Worm (Caenorhabditis elegans) whole organism, L1 larva: ENCODE data around the gene mdt-1.2.
"Not testable (repeated sequence)": the region's sequence is repeated elsewhere in the genome, so short reads cannot be mapped to it uniquely, and the experiment has no call there.

Experiments
- C16A3.4 ChIP-seq: fragments of 150-350 bp; optimal IDR thresholded peaks from 2 replicates; lab custom pipeline; 2014; ENCODE audit warnings: missing biosample characterization, missing genetic modification characterization
- F16B12.6 ChIP-seq: fragments of 150-350 bp; optimal IDR thresholded peaks from 2 replicates; lab custom pipeline; 2014; ENCODE audit warnings: missing biosample characterization, missing genetic modification characterization
- Y116A8C.19 ChIP-seq: sonication (generic microtip); optimal IDR thresholded peaks from 2 replicates; lab custom pipeline; 2016; ENCODE audit warnings: missing compliant biosample characterization, missing genetic modification characterization, borderline replicate concordance
- alr-1 ChIP-seq: fragments of 200-800 bp; sonication (Bioruptor generic); optimal IDR thresholded peaks from 2 replicates; lab custom pipeline; 2018; ENCODE audit warnings: borderline replicate concordance, mild to moderate bottlenecking, missing genetic modification characterization, missing compliant biosample characterization
- aly-2 ChIP-seq: fragments of 150-350 bp; optimal IDR thresholded peaks from 2 replicates; lab custom pipeline; 2014; ENCODE audit warnings: missing biosample characterization, missing genetic modification characterization
- ceh-88 ChIP-seq: fragments of 200-800 bp; sonication (Bioruptor generic); IDR thresholded peaks from 2 replicates; pipeline ENCODE4 v1.3.6; 2022; ENCODE audit warnings: missing genetic modification characterization, missing compliant biosample characterization
- dpl-1 ChIP-seq, 3 experiments: fragments of 150-350 bp in 2 of 3; sonication (generic microtip) in 1 of 3; optimal IDR thresholded peaks; 2 replicates each; lab custom pipeline; 2014 to 2017; ENCODE audit warnings: missing biosample characterization in 3 of 3, missing genetic modification characterization in 3 of 3, missing genetic modification reagents in 3 of 3
- efl-1 ChIP-seq, 4 experiments: fragments of 150-350 bp; optimal IDR thresholded peaks in 3 of 4; peaks in 1 of 4; 1 replicate in 1 of 4; 2 replicates in 3 of 4; lab custom pipeline; 2014; ENCODE audit warnings: missing biosample characterization in 2 of 4, missing genetic modification characterization in 2 of 4, missing genetic modification reagents in 2 of 4
- efl-3 ChIP-seq: fragments of 200-800 bp; sonication (Bioruptor generic); optimal IDR thresholded peaks from 2 replicates; lab custom pipeline; 2018; ENCODE audit warnings: mild to moderate bottlenecking, missing genetic modification characterization, missing compliant biosample characterization
- egl-27 ChIP-seq, 2 experiments: fragments of 150-350 bp in 1 of 2; sonication (generic microtip); optimal IDR thresholded peaks; 3 replicates each; lab custom pipeline; 2017 to 2018; ENCODE audit warnings: missing biosample characterization in 2 of 2, missing genetic modification characterization in 2 of 2, missing genetic modification reagents in 2 of 2
- elt-3 ChIP-seq, 6 experiments: fragments of 150-350 bp in 1 of 6; sonication (generic microtip); optimal IDR thresholded peaks; 2 replicates each; lab custom pipeline; 2017 to 2018; ENCODE audit warnings: missing biosample characterization in 6 of 6, missing genetic modification characterization in 6 of 6, inconsistent platforms in 1 of 6
- fkh-8 ChIP-seq: sonication (generic microtip); optimal IDR thresholded peaks from 2 replicates; lab custom pipeline; 2016; ENCODE audit warnings: mild to moderate bottlenecking, missing genetic modification characterization, missing compliant biosample characterization
- irx-1 ChIP-seq: sonication (generic microtip); optimal IDR thresholded peaks from 2 replicates; lab custom pipeline; 2016; ENCODE audit warnings: missing genetic modification characterization, missing compliant biosample characterization
- mdl-1 ChIP-seq, 2 experiments: fragments of 150-350 bp; optimal IDR thresholded peaks; 2 replicates each; lab custom pipeline; 2014 to 2017; ENCODE audit warnings: missing biosample characterization in 2 of 2, missing genetic modification characterization in 2 of 2, inconsistent platforms in 1 of 2
- mef-2 ChIP-seq: fragments of 150-350 bp; optimal IDR thresholded peaks from 2 replicates; lab custom pipeline; 2014; ENCODE audit warnings: missing biosample characterization, missing genetic modification characterization
- nhr-237 ChIP-seq: fragments of 150-350 bp; optimal IDR thresholded peaks from 2 replicates; lab custom pipeline; 2014; ENCODE audit warnings: missing biosample characterization, missing genetic modification characterization
- nhr-28 ChIP-seq: fragments of 150-350 bp; optimal IDR thresholded peaks from 2 replicates; lab custom pipeline; 2014; ENCODE audit warnings: missing biosample characterization, missing genetic modification characterization
- nhr-47 ChIP-seq: sonication (generic microtip); optimal IDR thresholded peaks from 2 replicates; lab custom pipeline; 2016; ENCODE audit warnings: mild to moderate bottlenecking, missing genetic modification characterization, moderate library complexity, missing compliant biosample characterization
- nhr-76 ChIP-seq: sonication (generic microtip); optimal IDR thresholded peaks from 2 replicates; lab custom pipeline; 2017; ENCODE audit warnings: missing biosample characterization, missing genetic modification characterization
- nhr-90 ChIP-seq: sonication (generic microtip); optimal IDR thresholded peaks from 2 replicates; lab custom pipeline; 2016; ENCODE audit warnings: mild to moderate bottlenecking, missing genetic modification characterization, missing compliant biosample characterization; ENCODE audit not compliant: poor library complexity
- pag-3 ChIP-seq: sonication (generic microtip); optimal IDR thresholded peaks from 2 replicates; lab custom pipeline; 2017; ENCODE audit warnings: missing genetic modification characterization, mild to moderate bottlenecking, missing compliant biosample characterization, antibody characterized with exemption, borderline replicate concordance; ENCODE audit not compliant: insufficient read depth
- snu-23 ChIP-seq: sonication (generic microtip); optimal IDR thresholded peaks from 2 replicates; lab custom pipeline; 2016; ENCODE audit warnings: missing genetic modification characterization, missing compliant biosample characterization
- sox-4 ChIP-seq: sonication (generic microtip); optimal IDR thresholded peaks from 2 replicates; lab custom pipeline; 2016; ENCODE audit warnings: missing genetic modification characterization, missing compliant biosample characterization
- sptf-1 ChIP-seq: fragments of 150-350 bp; optimal IDR thresholded peaks from 2 replicates; lab custom pipeline; 2014; ENCODE audit warnings: missing biosample characterization, missing genetic modification characterization
- swsn-7 ChIP-seq: sonication (generic microtip); optimal IDR thresholded peaks from 2 replicates; lab custom pipeline; 2016; ENCODE audit warnings: missing genetic modification characterization, missing compliant biosample characterization
- tbx-2 ChIP-seq: sonication (generic microtip); optimal IDR thresholded peaks from 2 replicates; lab custom pipeline; 2016; ENCODE audit warnings: missing genetic modification characterization, missing compliant biosample characterization
- unc-30 ChIP-seq: sonication (generic microtip); optimal IDR thresholded peaks from 2 replicates; lab custom pipeline; 2017; ENCODE audit warnings: missing biosample characterization, missing genetic modification characterization
- vab-15 ChIP-seq: sonication (generic microtip); optimal IDR thresholded peaks from 2 replicates; lab custom pipeline; 2017; ENCODE audit warnings: missing genotype, mild to moderate bottlenecking, missing genetic modification characterization, missing compliant biosample characterization
- ztf-11 ChIP-seq, 2 experiments: sonication (generic microtip); optimal IDR thresholded peaks; 2 replicates each; lab custom pipeline; 2016 to 2017; ENCODE audit warnings: missing genetic modification characterization in 2 of 2, missing biosample characterization in 1 of 2, missing compliant biosample characterization in 1 of 2
- ztf-4 ChIP-seq: fragments of 150-350 bp; optimal IDR thresholded peaks from 2 replicates; lab custom pipeline; 2014; ENCODE audit warnings: missing biosample characterization, missing genetic modification characterization

Gene mdt-1.2

DNA sequence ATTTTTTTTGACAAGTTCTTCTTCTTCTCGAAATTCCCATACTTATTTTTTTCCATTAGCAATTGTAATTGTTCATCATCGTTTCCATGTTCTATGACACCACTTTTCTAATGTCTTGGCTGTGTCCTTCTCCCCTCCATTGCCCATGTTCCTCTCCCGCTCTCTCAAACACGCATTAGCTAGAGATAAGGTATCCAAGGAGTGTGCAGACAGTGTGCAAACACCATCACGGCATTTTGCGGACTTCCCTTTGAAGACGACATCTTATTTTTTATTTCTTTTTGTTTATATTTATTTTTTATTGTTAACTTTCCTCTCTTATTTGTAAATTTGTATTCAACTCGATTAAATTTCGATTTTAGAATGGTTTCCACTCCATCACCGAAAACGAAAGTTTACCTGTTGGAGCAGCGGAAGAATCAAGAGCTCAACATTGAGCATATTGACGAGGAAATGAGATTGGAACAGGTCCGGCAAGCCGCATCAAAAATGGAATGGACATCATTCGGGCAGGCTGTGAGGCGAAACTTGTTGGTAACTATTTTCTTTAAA is at the start of gene mdt-1.2 (continued):
- TF ChIP-seq efl-1 (optimal IDR thresholded peaks at IDR 0.05; lab: Kevin White, UChicago), result peak; percentile 67 to 75
- TF ChIP-seq efl-1 (GFP tag; optimal IDR thresholded peaks at IDR 0.05 in 1 of 2; lab: Kevin White, UChicago), result peak; percentile 53 to 96
- TF ChIP-seq irx-1 (tag; lab: Kevin White, UChicago), result peak; percentile 40
- TF ChIP-seq dpl-1 (GFP tag; optimal IDR thresholded peaks at IDR 0.05; lab: Kevin White, UChicago), result peak; percentile 61 to 72 (median 65)

DNA sequence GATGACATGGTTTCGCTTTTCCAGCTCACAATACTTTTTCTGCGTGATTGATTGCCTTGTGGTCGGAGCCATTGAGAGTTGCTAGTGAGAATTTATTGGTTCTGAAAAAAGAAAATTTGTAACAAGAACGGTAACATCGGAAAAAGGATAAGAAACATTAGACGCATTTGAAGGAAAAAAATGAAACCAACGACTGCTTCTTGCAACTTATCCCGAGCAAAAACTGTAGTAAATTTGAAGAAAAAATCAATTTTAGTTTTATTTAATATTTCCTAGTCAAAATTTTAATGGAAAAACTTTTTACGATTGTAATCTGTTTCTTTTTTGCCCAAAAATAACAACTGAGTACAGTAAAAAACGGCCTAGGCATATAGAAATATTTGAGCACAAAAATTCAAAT is 43.7 kb upstream of the mdt-1.2 start, which contains the start of gene lido-4:
TSS of gene lido-4 (minus strand) at position 101 of the 400 bp plus-strand sequence.
- TF ChIP-seq mef-2 (tag; lab: Kevin White, UChicago), result no peak
- TF ChIP-seq fkh-8 (tag; lab: Kevin White, UChicago), result no peak
- TF ChIP-seq ztf-11 (tag; optimal IDR thresholded peaks at IDR 0.05; lab: Kevin White, UChicago), result no peak
- TF ChIP-seq ztf-4, result no peak
- no peak for TF ChIP-seq nhr-76 (tag; lab: Kevin White, UChicago)
- no peak for TF ChIP-seq efl-1 (optimal IDR thresholded peaks at IDR 0.05; lab: Kevin White, UChicago)
- TF ChIP-seq efl-1 (GFP tag; optimal IDR thresholded peaks at IDR 0.05 in 1 of 2; lab: Kevin White, UChicago), result no peak
- no peak for TF ChIP-seq sox-4 (tag; lab: Kevin White, UChicago)

DNA sequence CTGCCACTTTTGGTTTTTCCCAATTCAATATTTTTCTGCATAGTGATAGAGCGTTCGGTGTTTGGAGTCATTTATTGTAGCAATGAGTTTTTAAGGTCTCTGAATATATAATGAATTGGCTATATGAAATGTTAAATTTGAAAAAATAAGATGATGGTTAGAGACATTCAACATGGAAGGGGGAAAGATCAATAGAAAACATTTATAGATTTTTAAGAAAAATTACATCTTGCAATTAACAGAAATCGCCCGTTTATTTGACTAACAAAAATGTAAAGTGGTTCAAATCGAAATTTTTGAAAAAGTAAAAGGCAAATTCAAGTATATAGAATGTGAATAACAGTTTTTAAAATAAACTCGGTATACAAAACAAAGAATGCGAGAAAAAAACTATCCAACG is 40.8 kb upstream of the mdt-1.2 start, which contains the start of gene lido-5:
TSS of gene lido-5 (minus strand) at position 101 of the 400 bp plus-strand sequence.
- TF ChIP-seq fkh-8 (tag; lab: Kevin White, UChicago) (no peak), nhr-47 (tag; lab: Kevin White, UChicago) (no peak), nhr-28 (tag; lab: Kevin White, UChicago) (no peak), egl-27 (tag; optimal IDR thresholded peaks at IDR 0.05; lab: Kevin White, UChicago) (no peak), efl-3 (GFP tag; lab: Kevin White, UChicago) (no peak), Y116A8C.19 (tag; lab: Kevin White, UChicago) (no peak)

DNA sequence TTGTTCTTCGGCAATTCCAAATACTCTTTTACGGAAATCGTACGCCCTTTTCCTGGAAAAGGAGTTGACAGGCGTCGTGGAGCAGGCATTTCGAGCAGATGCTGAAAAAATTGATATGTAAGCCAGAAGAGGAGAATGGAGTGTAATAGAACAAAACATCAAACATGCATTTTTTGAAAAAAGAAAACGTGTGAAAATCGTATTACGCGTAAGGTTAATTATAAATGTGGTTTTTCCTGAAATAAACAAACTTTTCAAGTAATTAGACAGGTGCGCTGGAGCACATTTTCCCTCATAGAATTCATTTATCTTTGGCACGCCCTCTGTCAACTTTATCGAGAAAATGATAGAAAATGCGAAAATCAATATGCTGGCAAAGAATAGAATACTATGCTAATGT is 36.2 kb upstream of the mdt-1.2 start, which contains the start of gene lido-6:
TSS of gene lido-6 (minus strand) at position 101 of the 400 bp plus-strand sequence.
- TF ChIP-seq mdl-1 (tag; optimal IDR thresholded peaks at IDR 0.05; lab: Kevin White, UChicago) (no peak), mef-2 (tag; lab: Kevin White, UChicago) (no peak), nhr-237 (no peak), sptf-1 (no peak), unc-30 (tag; lab: Kevin White, UChicago) (no peak), nhr-90 (no peak), nhr-28 (tag; lab: Kevin White, UChicago) (no peak), nhr-47 (tag; lab: Kevin White, UChicago) (no peak), vab-15 (tag; lab: Kevin White, UChicago) (no peak)

DNA sequence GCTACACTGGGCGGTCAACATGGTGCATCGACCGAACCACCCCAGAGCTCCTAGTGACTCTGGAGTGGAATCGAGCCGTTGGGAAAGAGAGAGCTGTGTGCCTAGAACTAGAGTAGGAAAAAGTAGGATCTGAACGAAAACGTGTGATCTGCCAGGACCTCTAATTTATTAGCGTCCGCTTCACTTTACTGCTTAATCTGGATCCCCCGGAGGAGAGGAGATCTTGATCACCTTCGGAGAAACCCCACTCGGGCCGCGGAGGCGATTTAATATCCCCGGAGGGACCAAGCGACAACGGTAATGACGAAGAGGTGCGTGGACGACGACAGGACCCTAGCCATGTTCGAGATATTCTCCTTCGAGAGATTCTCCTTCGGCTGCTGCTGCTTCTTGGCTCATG is 34.0 kb upstream of the mdt-1.2 start, which contains the start of gene K09E3.2:
TSS of gene K09E3.2 (plus strand) at position 301 of the 400 bp plus-strand sequence.
- not testable (repeated sequence) for TF ChIP-seq aly-2 (tag; lab: Kevin White, UChicago); snu-23; vab-15 (tag; lab: Kevin White, UChicago)

DNA sequence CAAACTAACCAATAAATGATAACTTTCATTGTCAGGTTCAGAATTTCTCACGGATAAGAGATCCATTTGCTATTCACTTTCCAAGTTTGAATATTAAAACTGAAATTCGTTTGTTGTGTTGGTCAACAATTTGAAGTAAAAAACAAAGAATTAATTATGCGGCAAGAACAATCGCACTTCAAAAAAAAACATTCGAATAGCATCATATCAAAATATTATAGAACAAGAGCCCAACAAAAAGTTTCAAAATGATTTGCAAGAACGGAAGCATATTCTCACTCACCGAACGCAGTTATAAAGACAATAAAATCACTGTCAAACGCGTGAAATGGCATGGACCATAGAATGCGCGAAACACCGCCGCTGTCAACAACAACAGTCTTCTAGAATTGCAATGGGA is 16.9 kb upstream of the mdt-1.2 start, which contains the start of gene K09E3.7:
TSS of gene K09E3.7 (minus strand) at position 101 of the 400 bp plus-strand sequence.
- TF ChIP-seq tbx-2, result no peak
- TF ChIP-seq alr-1 (tag; lab: Kevin White, UChicago), result no peak
- TF ChIP-seq fkh-8 (tag; lab: Kevin White, UChicago), result no peak
- no peak for TF ChIP-seq swsn-7
- no peak for TF ChIP-seq F16B12.6 (tag; lab: Kevin White, UChicago)
- TF ChIP-seq nhr-237, result no peak
- TF ChIP-seq C16A3.4 (tag; lab: Kevin White, UChicago), result no peak
- no peak for TF ChIP-seq elt-3 (tag; optimal IDR thresholded peaks at IDR 0.05; lab: Kevin White, UChicago)
- no peak for TF ChIP-seq ceh-88 (GFP tag; lab: Robert Waterston, UW)
- TF ChIP-seq pag-3 (tag; lab: Kevin White, UChicago), result no peak
- TF ChIP-seq mdl-1 (tag; optimal IDR thresholded peaks at IDR 0.05; lab: Kevin White, UChicago), result no peak
